Worm (Caenorhabditis elegans) whole organism, L4 larva: ENCODE measurements around the gene dnj-22.
A peak's percentile ranks its signal among the peaks of the same experiment; 100 is the strongest.

Experiments
- F26F4.8 ChIP-seq: fragments of 200-800 bp; sonication (Bioruptor generic); conservative IDR thresholded peaks from 2 replicates; pipeline ENCODE4 v1.3.6; 2022; ENCODE audit warnings: missing genetic modification characterization, missing compliant biosample characterization
- F37D6.2 ChIP-seq: sonication (generic microtip); optimal IDR thresholded peaks from 2 replicates; lab custom pipeline; 2016; ENCODE audit warnings: mild to moderate bottlenecking, missing genetic modification characterization, missing compliant biosample characterization
- R02D3.7 ChIP-seq: fragments of 150-350 bp; sonication (generic microtip); optimal IDR thresholded peaks from 3 replicates; lab custom pipeline; 2014; ENCODE audit warnings: missing biosample characterization, missing genetic modification characterization
- Y105C5A.15 ChIP-seq: fragments of 200-800 bp; sonication (Bioruptor generic); IDR thresholded peaks from 2 replicates; pipeline ENCODE4 v1.3.6; 2022; ENCODE audit warnings: missing genetic modification characterization, missing compliant biosample characterization
- Y48G9A.11 ChIP-seq: fragments of 200-800 bp; sonication (Bioruptor generic); IDR thresholded peaks from 2 replicates; pipeline ENCODE4 v1.3.6; 2022; ENCODE audit warnings: missing genetic modification reagents, missing genetic modification characterization, missing compliant biosample characterization
- Y5F2A.4 ChIP-seq: fragments of 200-800 bp; sonication (Bioruptor generic); optimal IDR thresholded peaks from 2 replicates; lab custom pipeline; 2018; ENCODE audit warnings: mild to moderate bottlenecking, missing genetic modification characterization, missing compliant biosample characterization
- Y75B8A.6 ChIP-seq: fragments of 200-800 bp; sonication (Bioruptor generic); IDR thresholded peaks from 2 replicates; pipeline ENCODE4 v1.3.6; 2022; ENCODE audit warnings: missing genetic modification reagents, missing genetic modification characterization, missing compliant biosample characterization
- ZK337.2 ChIP-seq: fragments of 200-800 bp; sonication (Bioruptor generic); IDR thresholded peaks from 2 replicates; pipeline ENCODE4 v1.3.6; 2022; ENCODE audit warnings: missing genetic modification reagents, missing genetic modification characterization, missing compliant biosample characterization
- ZK546.5 ChIP-seq, 2 experiments: sonication (generic microtip); optimal IDR thresholded peaks; 2 replicates each; lab custom pipeline; 2017; ENCODE audit warnings: missing biosample characterization in 2 of 2, missing genetic modification characterization in 2 of 2
- aly-2 ChIP-seq: sonication (generic microtip); optimal IDR thresholded peaks from 2 replicates; lab custom pipeline; 2018; ENCODE audit warnings: missing biosample characterization, missing genetic modification characterization
- arid-1 ChIP-seq: fragments of 200-800 bp; sonication (Bioruptor generic); conservative IDR thresholded peaks from 2 replicates; pipeline ENCODE4 v1.3.6; 2022; ENCODE audit warnings: missing genetic modification reagents, missing genetic modification characterization, missing compliant biosample characterization
- attf-4 ChIP-seq: sonication (generic microtip); optimal IDR thresholded peaks from 3 replicates; lab custom pipeline; 2017; ENCODE audit warnings: missing biosample characterization, missing genetic modification characterization
- ceh-32 ChIP-seq: sonication (generic microtip); optimal IDR thresholded peaks from 2 replicates; lab custom pipeline; 2016; ENCODE audit warnings: mild to moderate bottlenecking, missing genetic modification characterization, missing compliant biosample characterization; ENCODE audit not compliant: poor library complexity
- ceh-44 ChIP-seq: fragments of 200-800 bp; sonication (Bioruptor generic); IDR thresholded peaks from 2 replicates; pipeline ENCODE4 v1.3.6; 2022; ENCODE audit warnings: missing genetic modification reagents, missing genetic modification characterization, missing compliant biosample characterization
- ceh-62 ChIP-seq: sonication (generic microtip); optimal IDR thresholded peaks from 2 replicates; lab custom pipeline; 2017; ENCODE audit warnings: missing biosample characterization, missing genetic modification characterization
- ceh-82 ChIP-seq: sonication (generic microtip); optimal IDR thresholded peaks from 2 replicates; lab custom pipeline; 2017; ENCODE audit warnings: missing biosample characterization, missing genetic modification characterization
- ces-1 ChIP-seq: fragments of 150-350 bp; sonication (generic microtip); optimal IDR thresholded peaks from 4 replicates; lab custom pipeline; 2014; ENCODE audit warnings: missing biosample characterization, missing genetic modification reagents, missing genetic modification characterization
- ctbp-1 ChIP-seq: fragments of 200-800 bp; sonication (Bioruptor generic); IDR thresholded peaks from 2 replicates; pipeline ENCODE4 v1.3.6; 2022; ENCODE audit warnings: missing genetic modification reagents, missing genetic modification characterization, missing compliant biosample characterization
- daf-12 ChIP-seq: fragments of 150-350 bp; optimal IDR thresholded peaks from 2 replicates; lab custom pipeline; 2014; ENCODE audit warnings: missing biosample characterization, missing genetic modification reagents, missing genetic modification characterization
- dmd-8 ChIP-seq: fragments of 200-800 bp; sonication (Bioruptor generic); IDR thresholded peaks from 2 replicates; pipeline ENCODE4 v1.3.6; 2022; ENCODE audit warnings: missing genetic modification characterization, missing compliant biosample characterization
- dmd-9 ChIP-seq: fragments of 200-800 bp; sonication (Bioruptor generic); IDR thresholded peaks from 2 replicates; pipeline ENCODE4 v1.3.6; 2022; ENCODE audit warnings: missing genetic modification reagents, missing genetic modification characterization, missing compliant biosample characterization
- egl-27 ChIP-seq: sonication (generic microtip); optimal IDR thresholded peaks from 3 replicates; lab custom pipeline; 2017; ENCODE audit warnings: missing biosample characterization, missing genetic modification reagents, missing genetic modification characterization
- fkh-10 ChIP-seq: fragments of 150-350 bp; optimal IDR thresholded peaks from 2 replicates; lab custom pipeline; 2014; ENCODE audit warnings: missing biosample characterization, missing genetic modification reagents, missing genetic modification characterization
- hif-1 ChIP-seq, 2 experiments: sonication (generic microtip); optimal IDR thresholded peaks; 2 replicates each; lab custom pipeline; 2016 to 2017; ENCODE audit warnings: missing compliant biosample characterization in 2 of 2, missing genetic modification characterization in 2 of 2, missing genetic modification reagents in 2 of 2, missing genotype in 2 of 2, mild to moderate bottlenecking in 1 of 2
- hlh-30 ChIP-seq: sonication (generic microtip); optimal IDR thresholded peaks from 2 replicates; lab custom pipeline; 2017; ENCODE audit warnings: antibody characterized with exemption, mild to moderate bottlenecking, missing genetic modification characterization, missing compliant biosample characterization; ENCODE audit not compliant: insufficient read depth
- hmg-1.1 ChIP-seq: fragments of 200-800 bp; sonication (Bioruptor generic); IDR thresholded peaks from 2 replicates; pipeline ENCODE4 v1.3.6; 2022; ENCODE audit warnings: missing genetic modification reagents, missing genetic modification characterization, missing compliant biosample characterization
- lin-1 ChIP-seq: fragments of 200-800 bp; sonication (Bioruptor generic); IDR thresholded peaks from 2 replicates; pipeline ENCODE4 v1.3.6; 2022; ENCODE audit warnings: missing genetic modification reagents, missing genetic modification characterization, missing compliant biosample characterization
- lin-15B ChIP-seq: fragments of 150-350 bp; sonication (generic microtip); optimal IDR thresholded peaks from 3 replicates; lab custom pipeline; 2014; ENCODE audit warnings: missing biosample characterization, missing genetic modification characterization
- lin-38 ChIP-seq: fragments of 200-800 bp; sonication (Bioruptor generic); IDR thresholded peaks from 2 replicates; pipeline ENCODE4 v1.3.6; 2022; ENCODE audit warnings: missing genetic modification reagents, missing genetic modification characterization, missing compliant biosample characterization
- lin-39 ChIP-seq: fragments of 150-350 bp; optimal IDR thresholded peaks from 2 replicates; lab custom pipeline; 2014; ENCODE audit warnings: missing biosample characterization, missing genetic modification reagents, missing genetic modification characterization
- mxl-2 ChIP-seq: fragments of 200-800 bp; sonication (Bioruptor generic); conservative IDR thresholded peaks from 2 replicates; pipeline ENCODE4 v1.3.6; 2022; ENCODE audit warnings: missing genetic modification reagents, missing genetic modification characterization, missing compliant biosample characterization
- mxl-3 ChIP-seq: fragments of 200-800 bp; sonication (Bioruptor generic); optimal IDR thresholded peaks from 2 replicates; lab custom pipeline; 2018; ENCODE audit warnings: mild to moderate bottlenecking, missing genetic modification characterization, missing compliant biosample characterization
- nhr-10 ChIP-seq: fragments of 150-350 bp; optimal IDR thresholded peaks from 2 replicates; lab custom pipeline; 2014; ENCODE audit warnings: missing biosample characterization, missing genetic modification characterization
- nhr-102 ChIP-seq: sonication (generic microtip); optimal IDR thresholded peaks from 2 replicates; lab custom pipeline; 2016; ENCODE audit warnings: mild to moderate bottlenecking, missing genetic modification characterization, moderate library complexity, missing compliant biosample characterization
- nhr-111 ChIP-seq: fragments of 200-800 bp; sonication (Bioruptor generic); optimal IDR thresholded peaks from 2 replicates; lab custom pipeline; 2018; ENCODE audit warnings: mild to moderate bottlenecking, missing genetic modification characterization, missing compliant biosample characterization
- nhr-28 ChIP-seq: fragments of 150-350 bp; optimal IDR thresholded peaks from 2 replicates; lab custom pipeline; 2014; ENCODE audit warnings: missing biosample characterization, missing genetic modification characterization
- nhr-41 ChIP-seq: fragments of 200-800 bp; sonication (Bioruptor generic); IDR thresholded peaks from 2 replicates; pipeline ENCODE4 v1.3.6; 2022; ENCODE audit warnings: missing genetic modification reagents, missing genetic modification characterization, missing compliant biosample characterization
- nhr-48 ChIP-seq: sonication (generic microtip); optimal IDR thresholded peaks from 2 replicates; lab custom pipeline; 2016; ENCODE audit warnings: mild to moderate bottlenecking, missing genetic modification characterization, missing compliant biosample characterization
- nhr-6 ChIP-seq: fragments of 150-350 bp; optimal IDR thresholded peaks from 2 replicates; lab custom pipeline; 2014; ENCODE audit warnings: missing biosample characterization, missing genetic modification characterization
- pha-4 ChIP-seq, 2 experiments: fragments of 150-350 bp in 1 of 2; fragments of 200-800 bp in 1 of 2; sonication (Bioruptor generic) in 1 of 2; IDR thresholded peaks in 1 of 2; optimal IDR thresholded peaks in 1 of 2; 2 replicates each; pipeline versions ENCODE4 v1.3.6 to Lab custom; 2014 to 2022; ENCODE audit warnings: missing genetic modification characterization in 2 of 2, missing genetic modification reagents in 2 of 2, missing biosample characterization in 1 of 2, missing compliant biosample characterization in 1 of 2
- php-3 ChIP-seq: fragments of 200-800 bp; sonication (Bioruptor generic); IDR thresholded peaks from 2 replicates; pipeline ENCODE4 v1.3.6; 2022; ENCODE audit warnings: missing genetic modification reagents, missing genetic modification characterization, missing compliant biosample characterization
- saeg-2 ChIP-seq: fragments of 200-800 bp; sonication (Bioruptor generic); IDR thresholded peaks from 2 replicates; pipeline ENCODE4 v1.3.6; 2022; ENCODE audit warnings: missing genetic modification reagents, missing genetic modification characterization, missing compliant biosample characterization
- sdz-12 ChIP-seq: fragments of 200-800 bp; sonication (Bioruptor generic); optimal IDR thresholded peaks from 2 replicates; lab custom pipeline; 2018; ENCODE audit warnings: mild to moderate bottlenecking, missing genetic modification characterization, missing compliant biosample characterization
- set-16 ChIP-seq: fragments of 200-800 bp; sonication (Bioruptor generic); IDR thresholded peaks from 2 replicates; pipeline ENCODE4 v1.3.6; 2022; ENCODE audit warnings: missing genetic modification reagents, missing genetic modification characterization, missing compliant biosample characterization
- unc-130 ChIP-seq: sonication (generic microtip); optimal IDR thresholded peaks from 2 replicates; lab custom pipeline; 2016; ENCODE audit warnings: missing genetic modification reagents, missing genetic modification characterization, missing compliant biosample characterization
- unc-62 ChIP-seq, 3 experiments: fragments of 150-350 bp in 1 of 3; sonication (generic microtip); optimal IDR thresholded peaks in 2 of 3; peaks in 1 of 3; 1 replicate in 1 of 3; 2 replicates in 2 of 3; lab custom pipeline; 2014 to 2017; ENCODE audit warnings: missing biosample characterization in 3 of 3, missing genetic modification characterization in 3 of 3, missing genetic modification reagents in 3 of 3, missing genotype in 1 of 3
- zag-1 ChIP-seq: fragments of 150-350 bp; optimal IDR thresholded peaks from 2 replicates; lab custom pipeline; 2014; ENCODE audit warnings: missing biosample characterization, missing genetic modification characterization
- zfp-3 ChIP-seq: fragments of 200-800 bp; sonication (Bioruptor generic); conservative IDR thresholded peaks from 2 replicates; pipeline ENCODE4 v1.3.6; 2022; ENCODE audit warnings: missing genetic modification reagents, missing genetic modification characterization, missing compliant biosample characterization
- zip-11 ChIP-seq: fragments of 200-800 bp; sonication (Bioruptor generic); IDR thresholded peaks from 2 replicates; pipeline ENCODE4 v1.3.6; 2022; ENCODE audit warnings: missing genetic modification characterization, missing compliant biosample characterization
- ztf-11 ChIP-seq: fragments of 150-350 bp; optimal IDR thresholded peaks from 2 replicates; lab custom pipeline; 2014; ENCODE audit warnings: missing biosample characterization, missing genetic modification characterization
- ztf-7 ChIP-seq: fragments of 150-350 bp; optimal IDR thresholded peaks from 2 replicates; lab custom pipeline; 2014; ENCODE audit warnings: missing biosample characterization, missing genetic modification characterization

The dnj-22 gene

DNA sequence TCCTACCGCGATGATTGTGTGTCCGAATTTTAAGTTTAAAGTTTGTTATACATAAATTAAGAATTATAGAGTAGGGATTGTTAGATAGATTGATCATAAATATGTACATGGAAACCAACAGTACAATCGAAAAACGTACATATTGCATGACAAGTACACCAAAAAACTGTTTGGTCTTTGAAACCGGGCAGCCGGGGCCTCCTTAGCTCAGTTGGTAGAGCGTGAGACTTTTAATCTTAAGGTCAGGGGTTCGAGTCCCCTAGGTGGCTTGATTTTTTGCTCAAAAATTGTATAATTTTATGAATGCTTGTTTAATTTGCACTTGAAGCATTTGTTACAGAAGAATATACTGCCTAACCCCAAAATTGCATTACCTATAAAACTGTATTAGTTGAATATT, 33.2 kb upstream of the dnj-22 start (continued):
- TF ChIP-seq set-16 (GFP tag; lab: Robert Waterston, UW) (no peak), F37D6.2 (tag; lab: Kevin White, UChicago) (no peak), saeg-2 (no peak), Y5F2A.4 (GFP tag; lab: Kevin White, UChicago) (no peak), lin-39 (no peak), aly-2 (no peak), daf-12 (no peak), ztf-7 (tag; lab: Kevin White, UChicago) (no peak), unc-62 (GFP tag; optimal IDR thresholded peaks at IDR 0.05 in 1 of 2; lab: Kevin White, UChicago) (no peak), unc-62 (tag; optimal IDR thresholded peaks at IDR 0.05; lab: Kevin White, UChicago) (no peak), mxl-2 (GFP tag; lab: Robert Waterston, UW) (no peak), F26F4.8 (GFP tag; lab: Robert Waterston, UW) (peak; percentile 72; the same call in 1 of the 2 replicates), nhr-111 (GFP tag; lab: Kevin White, UChicago) (no peak), ces-1 (GFP tag; lab: Kevin White, UChicago) (no peak), hlh-30 (tag; lab: Kevin White, UChicago) (no peak), zfp-3 (no peak), hif-1 (tag; optimal IDR thresholded peaks at IDR 0.05; lab: Kevin White, UChicago) (no peak), unc-130 (GFP tag; lab: Kevin White, UChicago) (no peak), nhr-48 (tag; lab: Kevin White, UChicago) (no peak), ztf-11 (tag; lab: Kevin White, UChicago) (no peak), nhr-10 (no peak), lin-1 (GFP tag; lab: Robert Waterston, UW) (no peak), lin-38 (GFP tag; lab: Robert Waterston, UW) (peak; percentile 48), dmd-9 (GFP tag; lab: Robert Waterston, UW) (no peak), arid-1 (0 out of 2 replicates have a peak, but pooled peaks have one; percentile 28), nhr-41 (GFP tag; lab: Robert Waterston, UW) (0 out of 2 replicates have a peak, but pooled peaks have one; percentile 45), zip-11 (GFP tag; lab: Robert Waterston, UW) (no peak), ceh-82 (tag; lab: Kevin White, UChicago) (no peak), nhr-6 (no peak), Y48G9A.11 (GFP tag; lab: Robert Waterston, UW) (no peak), php-3 (GFP tag; lab: Robert Waterston, UW) (no peak), zag-1 (no peak), pha-4 (GFP tag; IDR thresholded peaks at IDR 0.05; lab: Robert Waterston, UW) (peak; percentile 34; the same call in 1 of the 2 replicates), pha-4 (tag; optimal IDR thresholded peaks at IDR 0.05; lab: Kevin White, UChicago) (no peak), ceh-44 (GFP tag; lab: Robert Waterston, UW) (no peak), fkh-10 (GFP tag; lab: Kevin White, UChicago) (no peak), egl-27 (no peak), R02D3.7 (no peak), ZK337.2 (no peak), ceh-32 (tag; lab: Kevin White, UChicago) (no peak), ceh-62 (tag; lab: Kevin White, UChicago) (no peak), lin-15B (tag; lab: Kevin White, UChicago) (no peak), ctbp-1 (GFP tag; lab: Robert Waterston, UW) (no peak), nhr-102 (tag; lab: Kevin White, UChicago) (no peak), hmg-1.1 (GFP tag; lab: Robert Waterston, UW) (no peak), attf-4 (tag; lab: Kevin White, UChicago) (no peak), Y105C5A.15 (GFP tag; lab: Robert Waterston, UW) (no peak), dmd-8 (GFP tag; lab: Robert Waterston, UW) (0 out of 2 replicates have a peak, but pooled peaks have one; percentile 58), Y75B8A.6 (GFP tag; lab: Robert Waterston, UW) (no peak), sdz-12 (GFP tag; lab: Kevin White, UChicago) (no peak), nhr-28 (tag; lab: Kevin White, UChicago) (no peak), mxl-3 (GFP tag; lab: Kevin White, UChicago) (no peak), ZK546.5 (tag; optimal IDR thresholded peaks at IDR 0.05; lab: Kevin White, UChicago) (no peak)
